Fruit fly (Drosophila melanogaster) whole organism, embryonic: ENCODE results near the gene CG31230.

Source experiments
- Adf1 ChIP-seq: fragments of 200-800 bp; sonication (Bioruptor generic); IDR thresholded peaks from 2 replicates; pipeline ENCODE4 v1.3.6; 2022; ENCODE audit warnings: missing biosample characterization, missing genetic modification characterization
- B-H1 ChIP-seq: fragments of 200-800 bp; sonication (Bioruptor generic); IDR thresholded peaks from 3 replicates; pipeline ENCODE4 v1.3.6; 2022; ENCODE audit warnings: missing biosample characterization, missing genetic modification characterization
- Bgb ChIP-seq: fragments of 200-800 bp; sonication (Bioruptor generic); IDR thresholded peaks from 2 replicates; pipeline ENCODE4 v1.3.6; 2022; ENCODE audit warnings: missing biosample characterization, missing genetic modification characterization; ENCODE audit not compliant: partially characterized antibody
- CG11504 ChIP-seq: fragments of 200-800 bp; sonication (Bioruptor generic); optimal IDR thresholded peaks from 3 replicates; lab custom pipeline; 2019; ENCODE audit warnings: missing biosample characterization, mild to moderate bottlenecking, missing genetic modification characterization, moderate library complexity
- CG13287 ChIP-seq: fragments of 200-800 bp; sonication (Bioruptor generic); IDR thresholded peaks from 2 replicates; pipeline ENCODE4 v1.3.6; 2022; ENCODE audit warnings: missing biosample characterization, missing genetic modification characterization; ENCODE audit not compliant: partially characterized antibody
- CG13424 ChIP-seq: fragments of 200-800 bp; sonication (Bioruptor generic); optimal IDR thresholded peaks from 2 replicates; lab custom pipeline; 2019; ENCODE audit warnings: missing biosample characterization, mild to moderate bottlenecking, missing genetic modification characterization, moderate library complexity
- CG13775 ChIP-seq: fragments of 200-800 bp; sonication (Bioruptor generic); optimal IDR thresholded peaks from 3 replicates; lab custom pipeline; 2017; ENCODE audit warnings: missing biosample characterization, mild to moderate bottlenecking, missing genetic modification characterization
- CG15601 ChIP-seq: fragments of 200-800 bp; sonication (Bioruptor generic); optimal IDR thresholded peaks from 3 replicates; lab custom pipeline; 2019; ENCODE audit warnings: missing biosample characterization, mild to moderate bottlenecking, missing genetic modification characterization, moderate library complexity
- CG16813 ChIP-seq: fragments of 200-800 bp; sonication (Bioruptor generic); IDR thresholded peaks from 3 replicates; pipeline ENCODE4 v1.3.6; 2022; ENCODE audit warnings: missing biosample characterization, missing genetic modification characterization; ENCODE audit not compliant: partially characterized antibody
- CG18599 ChIP-seq: fragments of 200-800 bp; sonication (Bioruptor generic); optimal IDR thresholded peaks from 3 replicates; lab custom pipeline; 2017; ENCODE audit warnings: missing biosample characterization, missing genetic modification characterization, mild to moderate bottlenecking, moderate library complexity, missing genetic modification reagents
- CG2889 ChIP-seq: fragments of 200-800 bp; sonication (Bioruptor generic); IDR thresholded peaks from 3 replicates; pipeline ENCODE4 v1.3.6; 2022; ENCODE audit warnings: missing biosample characterization, missing genetic modification characterization
- CG31388 ChIP-seq: fragments of 200-800 bp; sonication (Bioruptor generic); optimal IDR thresholded peaks from 2 replicates; lab custom pipeline; 2016; ENCODE audit warnings: missing biosample characterization, missing genetic modification characterization
- CG4617 ChIP-seq: fragments of 200-800 bp; sonication (Bioruptor generic); optimal IDR thresholded peaks from 3 replicates; lab custom pipeline; 2016; ENCODE audit warnings: missing biosample characterization, missing genetic modification characterization, borderline replicate concordance
- CG5180 ChIP-seq: fragments of 200-800 bp; sonication (Bioruptor generic); optimal IDR thresholded peaks from 3 replicates; lab custom pipeline; 2017; ENCODE audit warnings: missing biosample characterization, missing genetic modification characterization, mild to moderate bottlenecking, moderate library complexity, missing genetic modification reagents
- CG6689 ChIP-seq: fragments of 200-800 bp; sonication (Bioruptor generic); IDR thresholded peaks from 2 replicates; pipeline ENCODE4 v1.3.6; 2022; ENCODE audit warnings: missing biosample characterization, missing genetic modification characterization
- CG7928 ChIP-seq: fragments of 200-800 bp; sonication (Bioruptor generic); optimal IDR thresholded peaks from 2 replicates; lab custom pipeline; 2017; ENCODE audit warnings: missing biosample characterization, mild to moderate bottlenecking, missing genetic modification characterization
- CG8944 ChIP-seq: fragments of 200-800 bp; sonication (Bioruptor generic); optimal IDR thresholded peaks from 3 replicates; lab custom pipeline; 2016; ENCODE audit warnings: missing biosample characterization, missing genetic modification characterization
- CTCF ChIP-seq: fragments of 200-800 bp; sonication (Bioruptor generic); optimal IDR thresholded peaks from 2 replicates; lab custom pipeline; 2017; ENCODE audit warnings: missing biosample characterization, mild to moderate bottlenecking, missing genetic modification characterization, moderate library complexity
- D19B ChIP-seq: fragments of 200-800 bp; sonication (Bioruptor generic); optimal IDR thresholded peaks from 2 replicates; lab custom pipeline; 2017; ENCODE audit warnings: missing biosample characterization, mild to moderate bottlenecking, missing genetic modification characterization
- Dbx ChIP-seq: fragments of 200-800 bp; sonication (Bioruptor generic); IDR thresholded peaks from 3 replicates; pipeline ENCODE4 v1.3.6; 2022; ENCODE audit warnings: missing biosample characterization, missing genetic modification characterization
- Dll ChIP-seq: fragments of 200-800 bp; sonication (Bioruptor generic); IDR thresholded peaks from 4 replicates; pipeline ENCODE4 v1.3.6; 2022; ENCODE audit warnings: missing biosample characterization, missing genetic modification characterization; ENCODE audit not compliant: partially characterized antibody
- Doc2 ChIP-seq: fragments of 200-800 bp; sonication (Bioruptor generic); IDR thresholded peaks from 2 replicates; pipeline ENCODE4 v1.3.6; 2022; ENCODE audit warnings: missing biosample characterization, missing genetic modification characterization
- Drgx ChIP-seq: fragments of 200-800 bp; sonication (Bioruptor generic); IDR thresholded peaks from 2 replicates; pipeline ENCODE4 v1.3.6; 2022; ENCODE audit warnings: missing biosample characterization, missing genetic modification characterization
- HLH4C ChIP-seq: fragments of 200-800 bp; sonication (Bioruptor generic); IDR thresholded peaks from 3 replicates; pipeline ENCODE4 v1.3.6; 2022; ENCODE audit warnings: missing biosample characterization, missing genetic modification characterization; ENCODE audit not compliant: partially characterized antibody
- Nf-YB ChIP-seq: fragments of 200-800 bp; sonication (Bioruptor generic); optimal IDR thresholded peaks from 3 replicates; lab custom pipeline; 2019; ENCODE audit warnings: missing biosample characterization, mild to moderate bottlenecking, missing genetic modification characterization, moderate library complexity
- Scr ChIP-seq: fragments of 200-800 bp; sonication (Bioruptor generic); IDR thresholded peaks from 2 replicates; pipeline ENCODE4 v1.3.6; 2022; ENCODE audit warnings: missing biosample characterization, missing genetic modification characterization; ENCODE audit not compliant: partially characterized antibody
- Six4 ChIP-seq: fragments of 200-800 bp; sonication (Bioruptor generic); optimal IDR thresholded peaks from 2 replicates; lab custom pipeline; 2016; ENCODE audit warnings: missing biosample characterization, missing genetic modification characterization
- Sox102F ChIP-seq: fragments of 200-800 bp; sonication (Bioruptor generic); optimal IDR thresholded peaks from 2 replicates; lab custom pipeline; 2018; ENCODE audit warnings: missing biosample characterization, mild to moderate bottlenecking, missing genetic modification characterization, moderate library complexity
- Usf ChIP-seq: fragments of 200-800 bp; sonication (Bioruptor generic); optimal IDR thresholded peaks from 2 replicates; lab custom pipeline; 2017; ENCODE audit warnings: missing genotype, missing biosample characterization, missing genetic modification characterization
- bsh ChIP-seq, 2 experiments: fragments of 200-800 bp; sonication (Bioruptor generic); optimal IDR thresholded peaks; 2 replicates each; lab custom pipeline; 2017 to 2018; ENCODE audit warnings: mild to moderate bottlenecking in 2 of 2, missing biosample characterization in 2 of 2, missing genetic modification characterization in 2 of 2, moderate library complexity in 1 of 2
- chif ChIP-seq, 2 experiments: fragments of 200-800 bp; sonication (Bioruptor generic); optimal IDR thresholded peaks; 3 replicates each; lab custom pipeline; 2016; ENCODE audit warnings: missing biosample characterization in 2 of 2, missing genetic modification characterization in 2 of 2
- chn ChIP-seq: fragments of 200-800 bp; sonication (Bioruptor generic); optimal IDR thresholded peaks from 2 replicates; lab custom pipeline; 2016; ENCODE audit warnings: missing biosample characterization, missing genetic modification characterization
- dmrt99B ChIP-seq: fragments of 200-800 bp; sonication (Bioruptor generic); optimal IDR thresholded peaks from 2 replicates; lab custom pipeline; 2018; ENCODE audit warnings: missing biosample characterization, mild to moderate bottlenecking, missing genetic modification characterization, moderate library complexity
- gem ChIP-seq: fragments of 200-800 bp; sonication (Bioruptor generic); optimal IDR thresholded peaks from 2 replicates; lab custom pipeline; 2019; ENCODE audit warnings: missing biosample characterization, mild to moderate bottlenecking, missing genetic modification characterization, moderate library complexity
- grau ChIP-seq: fragments of 200-800 bp; optimal IDR thresholded peaks from 3 replicates; lab custom pipeline; 2019; ENCODE audit warnings: missing biosample characterization, mild to moderate bottlenecking, missing genetic modification characterization, moderate library complexity
- gsb-n ChIP-seq: fragments of 200-800 bp; sonication (Bioruptor generic); optimal IDR thresholded peaks from 3 replicates; lab custom pipeline; 2018; ENCODE audit warnings: missing biosample characterization, mild to moderate bottlenecking, missing genetic modification characterization
- h ChIP-seq: fragments of >200 bp; optimal IDR thresholded peaks from 2 replicates; lab custom pipeline; 2017
- her ChIP-seq: fragments of 200-800 bp; sonication (Bioruptor generic); optimal IDR thresholded peaks from 2 replicates; lab custom pipeline; 2016; ENCODE audit warnings: missing biosample characterization, missing genetic modification characterization
- oc ChIP-seq: fragments of 200-800 bp; sonication (Bioruptor generic); optimal IDR thresholded peaks from 2 replicates; lab custom pipeline; 2018; ENCODE audit warnings: missing biosample characterization, mild to moderate bottlenecking, missing genetic modification characterization, moderate library complexity
- org-1 ChIP-seq: fragments of 200-800 bp; sonication (Bioruptor generic); optimal IDR thresholded peaks from 2 replicates; lab custom pipeline; 2017; ENCODE audit warnings: missing biosample characterization, missing genetic modification characterization
- sens ChIP-seq: fragments of 200-800 bp; sonication (Bioruptor generic); peaks from one replicate; lab custom pipeline; 2016; ENCODE audit warnings: missing biosample characterization, missing genetic modification characterization
- sna ChIP-seq: fragments of 200-800 bp; sonication (Bioruptor generic); IDR thresholded peaks from 2 replicates; pipeline ENCODE4 v1.3.6; 2022; ENCODE audit warnings: missing biosample characterization, missing genetic modification characterization; ENCODE audit not compliant: partially characterized antibody
- sr ChIP-seq: fragments of 200-800 bp; sonication (Bioruptor generic); IDR thresholded peaks from 3 replicates; pipeline ENCODE4 v1.3.6; 2022; ENCODE audit warnings: missing biosample characterization, missing genetic modification characterization
- tio ChIP-seq: fragments of 200-800 bp; sonication (Bioruptor generic); optimal IDR thresholded peaks from 2 replicates; lab custom pipeline; 2017; ENCODE audit warnings: missing biosample characterization, missing genetic modification characterization, inconsistent platforms
- usp ChIP-seq: fragments of >200 bp; optimal IDR thresholded peaks from 2 replicates; lab custom pipeline; 2017; ENCODE audit warnings: missing biosample characterization, missing genetic modification characterization
- vvl ChIP-seq: fragments of 200-800 bp; sonication (Bioruptor generic); IDR thresholded peaks from 2 replicates; pipeline ENCODE4 v1.3.6; 2022; ENCODE audit warnings: missing biosample characterization, missing genetic modification characterization
- zfh2 ChIP-seq: fragments of 200-800 bp; sonication (Bioruptor generic); optimal IDR thresholded peaks from 2 replicates; lab custom pipeline; 2016; ENCODE audit warnings: missing biosample characterization, missing genetic modification characterization

Gene CG31230

DNA sequence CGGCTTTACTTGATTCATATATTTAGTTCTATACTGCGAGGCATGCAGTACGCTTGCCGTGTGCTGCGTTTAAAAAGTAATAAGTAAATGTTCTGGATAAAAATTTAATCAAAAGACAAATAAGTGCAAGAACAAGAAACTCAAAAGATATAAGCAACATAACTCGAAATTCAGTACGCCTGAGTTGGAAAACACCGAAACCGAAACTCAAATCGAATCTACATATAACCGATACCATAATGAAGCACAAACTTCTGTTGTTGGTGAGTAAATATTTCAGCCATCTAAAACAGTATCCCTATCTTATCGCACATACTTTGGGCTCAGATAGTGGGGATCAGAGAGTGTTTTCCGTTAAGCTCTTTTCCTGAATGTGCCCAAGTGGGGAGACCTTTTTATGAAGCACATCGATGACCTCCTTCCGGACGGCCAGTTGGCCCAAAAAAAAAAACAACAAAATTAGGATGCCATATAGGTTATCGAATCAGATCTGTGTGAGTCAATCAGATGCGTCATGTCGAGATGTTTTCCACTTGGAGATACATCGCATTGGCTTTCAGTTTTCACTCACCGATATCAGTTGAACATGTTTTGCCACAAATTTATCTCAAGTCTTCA, at the start of gene CG31230 (continued):
- TF ChIP-seq org-1 (GFP tag; lab: Kevin White, UChicago) (no peak), CG15601 (tag; lab: Kevin White, UChicago) (no peak), Doc2 (no peak), zfh2 (GFP tag; lab: Kevin White, UChicago) (no peak), sr (GFP tag; lab: Robert Waterston, UW) (no peak), CG13775 (GFP tag; lab: Kevin White, UChicago) (no peak), CG18599 (no peak), chif (GFP tag; optimal IDR thresholded peaks at IDR 0.05; lab: Kevin White, UChicago) (no peak), sens (no peak)

DNA sequence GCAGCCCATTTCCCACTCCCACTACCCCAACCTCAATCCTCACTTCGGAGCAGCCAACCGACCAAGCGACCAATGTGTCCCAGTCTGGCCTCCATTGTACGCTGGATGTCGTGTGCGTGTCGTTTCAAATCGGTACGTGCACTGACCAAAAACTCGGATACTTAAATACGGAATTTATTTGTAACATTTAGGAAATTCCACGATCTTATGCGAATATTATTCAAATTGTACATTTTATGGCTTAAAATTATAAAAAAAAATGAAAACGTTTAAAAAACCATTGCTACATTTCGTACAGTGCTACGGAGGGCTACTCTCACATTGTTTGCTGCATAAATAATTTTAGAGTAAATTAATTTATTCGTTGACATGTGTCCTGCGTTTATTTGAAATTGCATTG, 46.9 kb upstream of the CG31230 start:
- TF ChIP-seq h (lab: Kevin White, UChicago) = no peak
- TF ChIP-seq CG31388 (GFP tag; lab: Kevin White, UChicago) = no peak
- TF ChIP-seq Sox102F (GFP tag; lab: Kevin White, UChicago) = peak; percentile 11
- no peak for TF ChIP-seq Dbx (GFP tag; lab: Robert Waterston, UW)
- 0 out of 2 replicates have a peak, but pooled peaks have one; percentile 13 for TF ChIP-seq CG6689
- no peak for TF ChIP-seq B-H1
- 0 out of 2 replicates have a peak, but pooled peaks have one; percentile 21 for TF ChIP-seq vvl (GFP tag; lab: Robert Waterston, UW)
- peak; percentile 9 for TF ChIP-seq sens
- peak; percentile 11 for TF ChIP-seq dmrt99B
- TF ChIP-seq Drgx = peak; percentile 66
- no peak for TF ChIP-seq chn (GFP tag; lab: Kevin White, UChicago)
- no peak for TF ChIP-seq gsb-n (tag; lab: Kevin White, UChicago)
- peak; percentile 25 for TF ChIP-seq gem
- peak in 1 of 2 experiments; percentile 11 for TF ChIP-seq bsh (GFP tag; optimal IDR thresholded peaks at IDR 0.05; lab: Kevin White, UChicago)
- TF ChIP-seq CG2889 (GFP tag; lab: Robert Waterston, UW) = no peak
- peak; percentile 5 for TF ChIP-seq CG11504 (tag; lab: Kevin White, UChicago)
- no peak for TF ChIP-seq Usf (GFP tag; lab: Kevin White, UChicago)
- no peak for TF ChIP-seq D19B (GFP tag; lab: Kevin White, UChicago)

DNA sequence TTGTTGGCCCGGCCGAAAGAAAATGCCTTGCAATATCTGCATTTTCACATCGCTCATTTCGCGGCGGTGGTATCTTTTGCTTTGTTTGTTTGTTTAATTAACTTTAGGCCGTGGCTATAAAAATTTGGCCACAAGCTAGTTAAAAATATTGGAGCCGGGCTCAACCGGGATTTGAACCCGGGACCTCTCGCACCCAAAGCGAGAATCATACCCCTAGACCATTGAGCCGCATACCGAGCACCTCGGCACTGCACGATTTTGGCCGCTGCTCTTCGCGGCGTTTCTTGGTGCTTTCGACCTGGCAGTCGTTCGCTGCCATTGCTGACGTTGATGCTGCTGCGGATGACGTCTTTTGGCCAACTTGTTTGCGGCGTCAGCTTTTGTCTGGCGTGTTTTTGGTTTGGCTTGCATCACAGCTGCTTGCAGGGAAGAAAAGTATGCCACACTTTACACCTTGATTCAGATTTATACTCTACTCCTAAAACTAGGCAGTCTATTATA, 43.1 kb upstream of the CG31230 start:
- TF ChIP-seq CTCF (GFP tag; lab: Kevin White, UChicago) = peak; percentile 66
- TF ChIP-seq CG4617 (GFP tag; lab: Kevin White, UChicago) = no peak
- TF ChIP-seq Six4 = no peak
- peak; percentile 78 for TF ChIP-seq HLH4C (GFP tag; lab: Robert Waterston, UW)
- no peak for TF ChIP-seq usp (GFP tag; lab: Kevin White, UChicago)
- peak; percentile 57; the same call in 1 of the 2 replicates for TF ChIP-seq Scr (GFP tag; lab: Robert Waterston, UW)
- no peak for TF ChIP-seq CG7928 (GFP tag; lab: Kevin White, UChicago)
- TF ChIP-seq Nf-YB (GFP tag; lab: Kevin White, UChicago) = no peak
- TF ChIP-seq CG5180 = peak; percentile 57
- TF ChIP-seq CG16813 = peak; percentile 40; the same call in 2 of the 3 replicates
- no peak for TF ChIP-seq CG8944
- peak; percentile 11 for TF ChIP-seq dmrt99B
- TF ChIP-seq oc (tag; lab: Kevin White, UChicago) = no peak
- no peak for TF ChIP-seq her (GFP tag; lab: Kevin White, UChicago)
- peak; percentile 43; the same call in 1 of the 2 replicates for TF ChIP-seq CG13287 (GFP tag; lab: Robert Waterston, UW)
- TF ChIP-seq sna = peak; percentile 60; the same call in 1 of the 2 replicates
- TF ChIP-seq Dll (GFP tag; lab: Robert Waterston, UW) = peak; percentile 60; the same call in 3 of the 4 replicates
- TF ChIP-seq Adf1 (GFP tag; lab: Robert Waterston, UW) = 0 out of 2 replicates have a peak, but pooled peaks have one; percentile 27
- peak; percentile 61 for TF ChIP-seq Bgb (GFP tag; lab: Robert Waterston, UW)
- no peak for TF ChIP-seq CG13424
- no peak for TF ChIP-seq tio (GFP tag; lab: Kevin White, UChicago)
- no peak for TF ChIP-seq grau (tag; lab: Kevin White, UChicago)
